Fruit fly (Drosophila melanogaster) whole organism, pupa: ENCODE data around the gene Dic61B.

Source experiments
- CG10348 ChIP-seq: fragments of 200-800 bp; sonication (Bioruptor generic); IDR thresholded peaks from 2 replicates; pipeline ENCODE4 v1.3.6; 2022; ENCODE audit warnings: missing biosample characterization, missing genetic modification characterization
- CG14655 ChIP-seq: fragments of 200-800 bp; sonication (Bioruptor generic); optimal IDR thresholded peaks from 3 replicates; lab custom pipeline; 2017; ENCODE audit warnings: mild to moderate bottlenecking, missing biosample characterization, missing genetic modification reagents, missing genetic modification characterization
- CG34367 ChIP-seq: fragments of 200-800 bp; sonication (Bioruptor generic); optimal IDR thresholded peaks from 2 replicates; lab custom pipeline; 2018; ENCODE audit warnings: missing biosample characterization, mild to moderate bottlenecking, missing genetic modification characterization
- CG8159 ChIP-seq: fragments of 200-800 bp; sonication (Bioruptor generic); optimal IDR thresholded peaks from 3 replicates; lab custom pipeline; 2018; ENCODE audit warnings: missing biosample characterization, mild to moderate bottlenecking, missing genetic modification characterization, moderate library complexity
- EcR ChIP-seq: fragments of 200-800 bp; sonication (Bioruptor generic); optimal IDR thresholded peaks from 3 replicates; lab custom pipeline; 2019; ENCODE audit warnings: missing biosample characterization, missing genetic modification characterization, mild to moderate bottlenecking, moderate library complexity, missing genetic modification reagents
- Pif1B ChIP-seq: fragments of 200-800 bp; sonication (Bioruptor generic); optimal IDR thresholded peaks from 3 replicates; lab custom pipeline; 2016; ENCODE audit warnings: missing biosample characterization, missing genetic modification characterization
- fd96Ca ChIP-seq: fragments of 200-800 bp; sonication (Bioruptor generic); IDR thresholded peaks from 3 replicates; pipeline ENCODE4 v1.3.6; 2022; ENCODE audit warnings: missing biosample characterization, missing genetic modification characterization
- gl ChIP-seq: fragments of 200-800 bp; sonication (Bioruptor generic); optimal IDR thresholded peaks from 2 replicates; lab custom pipeline; 2018; ENCODE audit warnings: missing biosample characterization, mild to moderate bottlenecking, missing genetic modification characterization
- rn ChIP-seq: fragments of 200-800 bp; sonication (Bioruptor generic); IDR thresholded peaks from 2 replicates; pipeline ENCODE4 v1.3.6; 2022; ENCODE audit warnings: missing biosample characterization, missing genetic modification characterization

- TF ChIP-seq CG34367 (tag; lab: Kevin White, UChicago), result no peak
- TF ChIP-seq gl, result no peak
- no peak for TF ChIP-seq EcR (GFP tag; lab: Kevin White, UChicago)
- TF ChIP-seq rn (GFP tag; lab: Robert Waterston, UW), result no peak
- no peak for TF ChIP-seq Pif1B (GFP tag; lab: Kevin White, UChicago)
- TF ChIP-seq CG10348 (GFP tag; lab: Robert Waterston, UW), result no peak
- TF ChIP-seq fd96Ca (GFP tag; lab: Robert Waterston, UW), result no peak
- TF ChIP-seq CG8159 (tag; lab: Kevin White, UChicago), result no peak
- TF ChIP-seq CG14655 (GFP tag; lab: Kevin White, UChicago), result no peak
These were observed 22.1 kb upstream of the Dic61B start for dm6 chr3L:174501-174900.
